Fruit fly (Drosophila melanogaster): ENCODE results near the gene Efa6.

The Efa6 gene

dm6 chr3R:22587419-22587963 lies at the start of gene Efa6 (continued):
- TF ChIP-seq D (optimal IDR thresholded peaks at IDR 0.05) (no peak), D (GFP tag; optimal IDR thresholded peaks at IDR 0.05) (no peak), fd64A (GFP tag; optimal IDR thresholded peaks at IDR 0.05) (no peak), CG3838 (GFP tag; optimal IDR thresholded peaks at IDR 0.05) (no peak), CG15073 (GFP tag; optimal IDR thresholded peaks at IDR 0.05) (no peak), Hr51 (GFP tag; optimal IDR thresholded peaks at IDR 0.05) (peak in 1 of 2 experiments; percentile 8), sc (optimal IDR thresholded peaks at IDR 0.05) (no peak), sc (GFP tag; optimal IDR thresholded peaks at IDR 0.05) (no peak), CG17612 (GFP tag; IDR thresholded peaks at IDR 0.05) (no peak), CG1603 (tag; optimal IDR thresholded peaks at IDR 0.05) (peak; percentile 10), CG2712 (tag; optimal IDR thresholded peaks at IDR 0.05) (peak; percentile 74), exex (tag; optimal IDR thresholded peaks at IDR 0.05) (peak; percentile 48), CG12299 (tag; optimal IDR thresholded peaks at IDR 0.05) (peak; percentile 75), stwl (tag; optimal IDR thresholded peaks at IDR 0.05) (peak; percentile 78), Awh (GFP tag; IDR thresholded peaks at IDR 0.05) (no peak), CG34422 (GFP tag; IDR thresholded peaks at IDR 0.05) (no peak; the same call in 2 of the 3 replicates), pho (GFP tag; optimal IDR thresholded peaks at IDR 0.05) (no peak), pnt (GFP tag; optimal IDR thresholded peaks at IDR 0.05) (no peak), CG12104 (GFP tag; optimal IDR thresholded peaks at IDR 0.05) (peak; percentile 31), CG9727 (GFP tag; optimal IDR thresholded peaks at IDR 0.05) (peak; percentile 62), HLH54F (GFP tag; optimal IDR thresholded peaks at IDR 0.05) (peak; percentile 44), wek (GFP tag; optimal IDR thresholded peaks at IDR 0.05) (no peak), CG6654 (GFP tag; optimal IDR thresholded peaks at IDR 0.05) (no peak), CG11723 (GFP tag; optimal IDR thresholded peaks at IDR 0.05) (no peak), CG6689 (GFP tag; IDR thresholded peaks at IDR 0.05) (no peak), CG18262 (tag; optimal IDR thresholded peaks at IDR 0.05) (peak; percentile 51), hbn (GFP tag; IDR thresholded peaks at IDR 0.05; ENCODE audit: partially characterized antibody) (peak; percentile 94), CG12155 (GFP tag; optimal IDR thresholded peaks at IDR 0.05) (peak; percentile 63), CrebB (tag; optimal IDR thresholded peaks at IDR 0.05) (no peak), z (GFP tag; IDR thresholded peaks at IDR 0.05) (no peak), Adf1 (GFP tag; IDR thresholded peaks at IDR 0.05) (no peak; the same call in 1 of the 2 replicates), Med (GFP tag) (peak; percentile 87), CG15011 (GFP tag; optimal IDR thresholded peaks at IDR 0.05) (no peak), Usf (GFP tag; optimal IDR thresholded peaks at IDR 0.05) (no peak), CG13296 (GFP tag; optimal IDR thresholded peaks at IDR 0.05) (peak; percentile 5), CG14014 (GFP tag; IDR thresholded peaks at IDR 0.05) (no peak), fd102C (GFP tag; optimal IDR thresholded peaks at IDR 0.05) (no peak), odd (GFP tag; optimal IDR thresholded peaks at IDR 0.05) (no peak), dysf (GFP tag; IDR thresholded peaks at IDR 0.05) (no peak), rib (GFP tag; IDR thresholded peaks at IDR 0.05) (peak; percentile 54; the same call in 1 of the 2 replicates), CG43689 (GFP tag; IDR thresholded peaks at IDR 0.05) (no peak), CG7987 (GFP tag; optimal IDR thresholded peaks at IDR 0.05) (no peak), ara (GFP tag; IDR thresholded peaks at IDR 0.05) (no peak), Bteb2 (GFP tag; optimal IDR thresholded peaks at IDR 0.05) (peak; percentile 30), crp (GFP tag; optimal IDR thresholded peaks at IDR 0.05) (no peak), MTF-1 (GFP tag; optimal IDR thresholded peaks at IDR 0.05; ENCODE audit: borderline replicate concordance) (no peak), CG14667 (GFP tag; IDR thresholded peaks at IDR 0.05) (no peak), CG1647 (GFP tag; optimal IDR thresholded peaks at IDR 0.05) (peak; percentile 24), D19B (GFP tag; optimal IDR thresholded peaks at IDR 0.05) (no peak), zen (tag; optimal IDR thresholded peaks at IDR 0.05) (peak; percentile 54), Dll (GFP tag; IDR thresholded peaks at IDR 0.05; ENCODE audit: partially characterized antibody) (peak; percentile 99)
